Worm (Caenorhabditis elegans) whole organism, L1 larva: ENCODE results near the gene gcsh-1.

ENCODE experiments used
- dsc-1 ChIP-seq: sonication (generic microtip); optimal IDR thresholded peaks from 2 replicates; lab custom pipeline; 2016; ENCODE audit warnings: mild to moderate bottlenecking, missing genetic modification characterization, missing compliant biosample characterization
- efl-1 ChIP-seq, 4 experiments: fragments of 150-350 bp; optimal IDR thresholded peaks in 3 of 4; peaks in 1 of 4; 1 replicate in 1 of 4; 2 replicates in 3 of 4; lab custom pipeline; 2014; ENCODE audit warnings: missing biosample characterization in 2 of 4, missing genetic modification characterization in 2 of 4, missing genetic modification reagents in 2 of 4
- fos-1 ChIP-seq: fragments of 150-350 bp; optimal IDR thresholded peaks from 2 replicates; lab custom pipeline; 2014; ENCODE audit warnings: missing biosample characterization, missing genetic modification characterization
- pag-3 ChIP-seq: sonication (generic microtip); optimal IDR thresholded peaks from 2 replicates; lab custom pipeline; 2017; ENCODE audit warnings: missing genetic modification characterization, mild to moderate bottlenecking, missing compliant biosample characterization, antibody characterized with exemption, borderline replicate concordance; ENCODE audit not compliant: insufficient read depth
- sox-4 ChIP-seq: sonication (generic microtip); optimal IDR thresholded peaks from 2 replicates; lab custom pipeline; 2016; ENCODE audit warnings: missing genetic modification characterization, missing compliant biosample characterization
- unc-130 ChIP-seq: fragments of 150-350 bp; optimal IDR thresholded peaks from 2 replicates; lab custom pipeline; 2017; ENCODE audit warnings: missing biosample characterization, missing genetic modification characterization, inconsistent platforms

DNA sequence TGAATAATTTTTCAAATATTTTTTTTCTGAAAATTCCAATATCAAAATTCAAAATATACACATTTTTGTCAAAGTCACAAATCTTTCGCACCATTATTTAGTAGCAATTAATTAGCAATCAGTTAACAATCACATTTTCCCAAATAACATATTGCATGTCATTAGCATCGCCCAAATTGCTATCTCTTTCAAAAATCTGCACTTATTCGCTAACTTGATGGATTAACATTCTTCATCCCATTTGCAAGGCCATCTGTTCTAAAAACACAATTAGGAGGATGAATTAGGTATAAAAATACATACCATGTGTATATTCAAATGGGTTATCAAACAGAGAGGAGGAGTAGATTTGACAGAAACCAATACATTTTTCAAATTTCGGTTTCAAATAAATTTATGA is 27.5 kb downstream of the gcsh-1 start:
- TF ChIP-seq dsc-1 (tag; lab: Kevin White, UChicago) (no peak), unc-130 (tag; lab: Kevin White, UChicago) (no peak), efl-1 (optimal IDR thresholded peaks at IDR 0.05; lab: Kevin White, UChicago) (no peak), efl-1 (GFP tag; optimal IDR thresholded peaks at IDR 0.05 in 1 of 2; lab: Kevin White, UChicago) (no peak), pag-3 (tag; lab: Kevin White, UChicago) (no peak), fos-1 (tag; lab: Kevin White, UChicago) (no peak), sox-4 (tag; lab: Kevin White, UChicago) (no peak)
